Worm (Caenorhabditis elegans) whole organism, L4 larva: ENCODE measurements around the gene far-6.

Experiments
- D1046.2 ChIP-seq: fragments of 200-800 bp; sonication (Bioruptor generic); IDR thresholded peaks from 2 replicates; pipeline ENCODE4 v1.3.6; 2022; ENCODE audit warnings: missing genetic modification characterization, missing compliant biosample characterization
- Y48G9A.11 ChIP-seq: fragments of 200-800 bp; sonication (Bioruptor generic); IDR thresholded peaks from 2 replicates; pipeline ENCODE4 v1.3.6; 2022; ENCODE audit warnings: missing genetic modification reagents, missing genetic modification characterization, missing compliant biosample characterization
- ZK337.2 ChIP-seq: fragments of 200-800 bp; sonication (Bioruptor generic); IDR thresholded peaks from 2 replicates; pipeline ENCODE4 v1.3.6; 2022; ENCODE audit warnings: missing genetic modification reagents, missing genetic modification characterization, missing compliant biosample characterization
- ama-1 ChIP-seq: fragments of 150-350 bp; optimal IDR thresholded peaks from 2 replicates; lab custom pipeline; 2014; ENCODE audit warnings: inconsistent platforms, mixed read lengths
- ceh-28 ChIP-seq: fragments of 150-350 bp; optimal IDR thresholded peaks from 2 replicates; lab custom pipeline; 2014; ENCODE audit warnings: missing biosample characterization, missing genetic modification reagents, missing genetic modification characterization
- cey-2 ChIP-seq: sonication (generic microtip); optimal IDR thresholded peaks from 3 replicates; lab custom pipeline; 2017; ENCODE audit warnings: missing genetic modification characterization, mild to moderate bottlenecking, missing compliant biosample characterization, antibody characterized with exemption, borderline replicate concordance; ENCODE audit not compliant: insufficient read depth
- daf-12 ChIP-seq: fragments of 150-350 bp; optimal IDR thresholded peaks from 2 replicates; lab custom pipeline; 2014; ENCODE audit warnings: missing biosample characterization, missing genetic modification reagents, missing genetic modification characterization
- daf-8 ChIP-seq: fragments of 200-800 bp; sonication (Bioruptor generic); IDR thresholded peaks from 2 replicates; pipeline ENCODE4 v1.3.6; 2022; ENCODE audit warnings: missing genetic modification characterization, missing compliant biosample characterization
- dmd-6 ChIP-seq: fragments of 200-800 bp; sonication (Bioruptor generic); IDR thresholded peaks from 2 replicates; pipeline ENCODE4 v1.3.6; 2022; ENCODE audit warnings: missing genetic modification reagents, missing genetic modification characterization, missing compliant biosample characterization
- duxl-1 ChIP-seq: sonication (generic microtip); optimal IDR thresholded peaks from 2 replicates; lab custom pipeline; 2016; ENCODE audit warnings: mild to moderate bottlenecking, missing genetic modification characterization, moderate library complexity, missing compliant biosample characterization; ENCODE audit not compliant: poor library complexity
- egl-27 ChIP-seq: sonication (generic microtip); optimal IDR thresholded peaks from 3 replicates; lab custom pipeline; 2017; ENCODE audit warnings: missing biosample characterization, missing genetic modification reagents, missing genetic modification characterization
- hlh-11 ChIP-seq: fragments of 200-800 bp; sonication (Bioruptor generic); optimal IDR thresholded peaks from 2 replicates; lab custom pipeline; 2018; ENCODE audit warnings: mild to moderate bottlenecking, missing genetic modification characterization, missing compliant biosample characterization
- hlh-30 ChIP-seq: sonication (generic microtip); optimal IDR thresholded peaks from 2 replicates; lab custom pipeline; 2017; ENCODE audit warnings: antibody characterized with exemption, mild to moderate bottlenecking, missing genetic modification characterization, missing compliant biosample characterization; ENCODE audit not compliant: insufficient read depth
- lim-7 ChIP-seq: fragments of 200-800 bp; sonication (Bioruptor generic); IDR thresholded peaks from 2 replicates; pipeline ENCODE4 v1.3.6; 2022; ENCODE audit warnings: missing genetic modification characterization, missing compliant biosample characterization
- lsy-2 ChIP-seq, 2 experiments: fragments of 150-350 bp in 1 of 2; sonication (generic microtip) in 1 of 2; optimal IDR thresholded peaks; 2 replicates each; lab custom pipeline; 2014 to 2017; ENCODE audit warnings: missing biosample characterization in 2 of 2, missing genetic modification characterization in 2 of 2
- mxl-2 ChIP-seq: fragments of 200-800 bp; sonication (Bioruptor generic); conservative IDR thresholded peaks from 2 replicates; pipeline ENCODE4 v1.3.6; 2022; ENCODE audit warnings: missing genetic modification reagents, missing genetic modification characterization, missing compliant biosample characterization
- nhr-102 ChIP-seq: sonication (generic microtip); optimal IDR thresholded peaks from 2 replicates; lab custom pipeline; 2016; ENCODE audit warnings: mild to moderate bottlenecking, missing genetic modification characterization, moderate library complexity, missing compliant biosample characterization
- nhr-111 ChIP-seq: fragments of 200-800 bp; sonication (Bioruptor generic); optimal IDR thresholded peaks from 2 replicates; lab custom pipeline; 2018; ENCODE audit warnings: mild to moderate bottlenecking, missing genetic modification characterization, missing compliant biosample characterization
- nhr-237 ChIP-seq: sonication (generic microtip); optimal IDR thresholded peaks from 2 replicates; lab custom pipeline; 2017; ENCODE audit warnings: missing biosample characterization, missing genetic modification characterization
- nhr-25 ChIP-seq: sonication (generic microtip); optimal IDR thresholded peaks from 2 replicates; lab custom pipeline; 2017; ENCODE audit warnings: missing genetic modification characterization, mild to moderate bottlenecking, missing compliant biosample characterization, antibody characterized with exemption, moderate library complexity, borderline replicate concordance; ENCODE audit not compliant: insufficient read depth
- nhr-28 ChIP-seq: fragments of 150-350 bp; optimal IDR thresholded peaks from 2 replicates; lab custom pipeline; 2014; ENCODE audit warnings: missing biosample characterization, missing genetic modification characterization
- nhr-41 ChIP-seq: fragments of 200-800 bp; sonication (Bioruptor generic); IDR thresholded peaks from 2 replicates; pipeline ENCODE4 v1.3.6; 2022; ENCODE audit warnings: missing genetic modification reagents, missing genetic modification characterization, missing compliant biosample characterization
- nhr-42 ChIP-seq: fragments of 200-800 bp; sonication (Bioruptor generic); IDR thresholded peaks from 2 replicates; pipeline ENCODE4 v1.3.6; 2022; ENCODE audit warnings: missing genetic modification characterization, missing compliant biosample characterization
- nhr-76 ChIP-seq: fragments of 150-350 bp; optimal IDR thresholded peaks from 2 replicates; lab custom pipeline; 2014; ENCODE audit warnings: missing biosample characterization, missing genetic modification characterization
- pha-4 ChIP-seq, 2 experiments: fragments of 150-350 bp in 1 of 2; fragments of 200-800 bp in 1 of 2; sonication (Bioruptor generic) in 1 of 2; IDR thresholded peaks in 1 of 2; optimal IDR thresholded peaks in 1 of 2; 2 replicates each; pipeline versions ENCODE4 v1.3.6 to Lab custom; 2014 to 2022; ENCODE audit warnings: missing genetic modification characterization in 2 of 2, missing genetic modification reagents in 2 of 2, missing biosample characterization in 1 of 2, missing compliant biosample characterization in 1 of 2
- skn-1 ChIP-seq: fragments of 150-350 bp; optimal IDR thresholded peaks from 2 replicates; lab custom pipeline; 2014; ENCODE audit warnings: missing biosample characterization, missing genetic modification characterization
- snpc-1.2 ChIP-seq: fragments of 200-800 bp; sonication (Bioruptor generic); IDR thresholded peaks from 2 replicates; pipeline ENCODE4 v1.3.6; 2022; ENCODE audit warnings: missing genetic modification reagents, missing genetic modification characterization, missing compliant biosample characterization
- tag-97 ChIP-seq: fragments of 200-800 bp; sonication (Bioruptor generic); IDR thresholded peaks from 2 replicates; pipeline ENCODE4 v1.3.6; 2022; ENCODE audit warnings: missing genetic modification characterization, missing compliant biosample characterization
- tra-1 ChIP-seq: fragments of 200-800 bp; sonication (Bioruptor generic); IDR thresholded peaks from 2 replicates; pipeline ENCODE4 v1.3.6; 2022; ENCODE audit warnings: missing genetic modification reagents, missing genetic modification characterization, missing compliant biosample characterization
- unc-39 ChIP-seq: sonication (generic microtip); optimal IDR thresholded peaks from 2 replicates; lab custom pipeline; 2017; ENCODE audit warnings: missing biosample characterization, missing genetic modification characterization
- unc-62 ChIP-seq, 3 experiments: fragments of 150-350 bp in 1 of 3; sonication (generic microtip); optimal IDR thresholded peaks in 2 of 3; peaks in 1 of 3; 1 replicate in 1 of 3; 2 replicates in 2 of 3; lab custom pipeline; 2014 to 2017; ENCODE audit warnings: missing biosample characterization in 3 of 3, missing genetic modification characterization in 3 of 3, missing genetic modification reagents in 3 of 3, missing genotype in 1 of 3
- vab-7 ChIP-seq: fragments of 200-800 bp; sonication (Bioruptor generic); IDR thresholded peaks from 2 replicates; pipeline ENCODE4 v1.3.6; 2022; ENCODE audit warnings: missing genetic modification reagents, missing genetic modification characterization, missing compliant biosample characterization
- zfp-2 ChIP-seq: sonication (generic microtip); optimal IDR thresholded peaks from 2 replicates; lab custom pipeline; 2016; ENCODE audit warnings: mild to moderate bottlenecking, missing genetic modification characterization, missing compliant biosample characterization
- zfp-3 ChIP-seq: fragments of 200-800 bp; sonication (Bioruptor generic); conservative IDR thresholded peaks from 2 replicates; pipeline ENCODE4 v1.3.6; 2022; ENCODE audit warnings: missing genetic modification reagents, missing genetic modification characterization, missing compliant biosample characterization
- zip-2 ChIP-seq: fragments of 150-350 bp; optimal IDR thresholded peaks from 2 replicates; lab custom pipeline; 2014; ENCODE audit warnings: missing biosample characterization, missing genetic modification characterization
- ztf-11 ChIP-seq: fragments of 150-350 bp; optimal IDR thresholded peaks from 2 replicates; lab custom pipeline; 2014; ENCODE audit warnings: missing biosample characterization, missing genetic modification characterization

The far-6 gene

ce11 chrIV:13322429-13322828 is 5.7 kb upstream of the far-6 start (continued):
- no peak for TF ChIP-seq D1046.2
- TF ChIP-seq daf-8 (GFP tag; lab: Robert Waterston, UW) = no peak
- no peak for TF ChIP-seq duxl-1 (tag; lab: Kevin White, UChicago)
- no peak for TF ChIP-seq skn-1 (tag; lab: Kevin White, UChicago)
- TF ChIP-seq nhr-76 (tag; lab: Kevin White, UChicago) = no peak
- no peak for TF ChIP-seq tag-97 (GFP tag; lab: Robert Waterston, UW)
- TF ChIP-seq zfp-3 (GFP tag; lab: Robert Waterston, UW) = 0 out of 2 replicates have a peak, but pooled peaks have one; percentile 54
- no peak for TF ChIP-seq ceh-28 (tag; lab: Kevin White, UChicago)
- TF ChIP-seq nhr-25 (tag; lab: Kevin White, UChicago) = peak; percentile 58
- no peak for TF ChIP-seq nhr-237
- no peak for TF ChIP-seq ZK337.2 (GFP tag; lab: Robert Waterston, UW)
- no peak for TF ChIP-seq mxl-2 (GFP tag; lab: Robert Waterston, UW)
- TF ChIP-seq hlh-30 (tag; lab: Kevin White, UChicago) = peak; percentile 88
- TF ChIP-seq cey-2 (tag; lab: Kevin White, UChicago) = no peak
- no peak for TF ChIP-seq zfp-2
- no peak for TF ChIP-seq zip-2 (tag; lab: Kevin White, UChicago)
- TF ChIP-seq pha-4 (GFP tag; IDR thresholded peaks at IDR 0.05; lab: Robert Waterston, UW) = 0 out of 2 replicates have a peak, but pooled peaks have one; percentile 35
- no peak for TF ChIP-seq pha-4 (tag; optimal IDR thresholded peaks at IDR 0.05; lab: Kevin White, UChicago)
- peak; percentile 82 for TF ChIP-seq nhr-102 (tag; lab: Kevin White, UChicago)
- no peak for TF ChIP-seq egl-27 (tag; lab: Kevin White, UChicago)
- TF ChIP-seq Y48G9A.11 (GFP tag; lab: Robert Waterston, UW) = no peak
- TF ChIP-seq tra-1 = peak; percentile 77
- TF ChIP-seq lim-7 (GFP tag; lab: Robert Waterston, UW) = no peak
- no peak for TF ChIP-seq ama-1 (lab: Kevin White, UChicago)
- peak; percentile 94 for TF ChIP-seq nhr-28 (tag; lab: Kevin White, UChicago)
- TF ChIP-seq vab-7 (GFP tag; lab: Robert Waterston, UW) = no peak
- TF ChIP-seq nhr-42 = no peak

ce11 chrIV:13323823-13324359 is 4.3 kb upstream of the far-6 start, which contains the start of gene fat-2:
Gene fat-2, plus strand, starts transcription at chrIV:13323873.
- TF ChIP-seq unc-39 (tag; lab: Kevin White, UChicago) = no peak
- TF ChIP-seq nhr-111 (GFP tag; lab: Kevin White, UChicago) = no peak
- TF ChIP-seq dmd-6 = no peak
- no peak for TF ChIP-seq snpc-1.2 (GFP tag; lab: Robert Waterston, UW)
- TF ChIP-seq nhr-25 (tag; lab: Kevin White, UChicago) = no peak
- TF ChIP-seq daf-12 = no peak
- 0 out of 2 replicates have a peak, but pooled peaks have one; percentile 2 for TF ChIP-seq lim-7 (GFP tag; lab: Robert Waterston, UW)
- no peak for TF ChIP-seq ztf-11 (tag; lab: Kevin White, UChicago)
- TF ChIP-seq hlh-11 = no peak
- TF ChIP-seq nhr-41 (GFP tag; lab: Robert Waterston, UW) = no peak
- TF ChIP-seq lsy-2 (tag; optimal IDR thresholded peaks at IDR 0.05; lab: Kevin White, UChicago) = no peak
- peak in 1 of 2 experiments; percentile 92 for TF ChIP-seq unc-62 (GFP tag; optimal IDR thresholded peaks at IDR 0.05 in 1 of 2; lab: Kevin White, UChicago)
- no peak for TF ChIP-seq unc-62 (tag; optimal IDR thresholded peaks at IDR 0.05; lab: Kevin White, UChicago)
- no peak for TF ChIP-seq nhr-28 (tag; lab: Kevin White, UChicago)
